Worm (Caenorhabditis elegans) whole organism, late embryonic: ENCODE measurements around the gene gos-28.

Experiments
- K09A11.1 ChIP-seq: sonication (generic microtip); optimal IDR thresholded peaks from 2 replicates; lab custom pipeline; 2017; ENCODE audit warnings: antibody characterized with exemption, mild to moderate bottlenecking, missing genetic modification characterization, missing compliant biosample characterization; ENCODE audit not compliant: insufficient read depth
- T23F11.4 ChIP-seq: fragments of 200-800 bp; sonication (Bioruptor generic); optimal IDR thresholded peaks from 2 replicates; lab custom pipeline; 2018; ENCODE audit warnings: mild to moderate bottlenecking, missing genetic modification characterization, missing compliant biosample characterization
- Y22D7AL.16 ChIP-seq: sonication (generic microtip); optimal IDR thresholded peaks from 2 replicates; lab custom pipeline; 2016; ENCODE audit warnings: missing genetic modification characterization, missing compliant biosample characterization
- ahr-1 ChIP-seq: sonication (generic microtip); optimal IDR thresholded peaks from 2 replicates; lab custom pipeline; 2016; ENCODE audit warnings: missing genetic modification characterization, missing compliant biosample characterization
- ama-1 ChIP-seq: fragments of 150-350 bp; optimal IDR thresholded peaks from 2 replicates; lab custom pipeline; 2014
- ceh-14 ChIP-seq: sonication (generic microtip); optimal IDR thresholded peaks from 2 replicates; lab custom pipeline; 2016; ENCODE audit warnings: missing genotype, missing genetic modification characterization, missing compliant biosample characterization
- ceh-2 ChIP-seq: sonication (generic microtip); optimal IDR thresholded peaks from 2 replicates; lab custom pipeline; 2016; ENCODE audit warnings: missing genotype, missing genetic modification characterization, missing compliant biosample characterization
- ceh-34 ChIP-seq: sonication (generic microtip); optimal IDR thresholded peaks from 2 replicates; lab custom pipeline; 2016; ENCODE audit warnings: mild to moderate bottlenecking, missing genetic modification characterization, missing compliant biosample characterization
- ceh-6 ChIP-seq: fragments of 200-800 bp; sonication (Bioruptor generic); optimal IDR thresholded peaks from 2 replicates; lab custom pipeline; 2018; ENCODE audit warnings: mild to moderate bottlenecking, missing genetic modification characterization, missing compliant biosample characterization
- ceh-9 ChIP-seq: sonication (generic microtip); optimal IDR thresholded peaks from 2 replicates; lab custom pipeline; 2016; ENCODE audit warnings: mild to moderate bottlenecking, missing genetic modification characterization, inconsistent platforms, missing compliant biosample characterization
- che-1 ChIP-seq: sonication (generic microtip); optimal IDR thresholded peaks from 2 replicates; lab custom pipeline; 2016; ENCODE audit warnings: mild to moderate bottlenecking, missing genetic modification characterization, missing compliant biosample characterization
- elt-2 ChIP-seq: sonication (generic microtip); optimal IDR thresholded peaks from 2 replicates; lab custom pipeline; 2016; ENCODE audit warnings: missing genetic modification reagents, missing genetic modification characterization, missing compliant biosample characterization
- elt-4 ChIP-seq: sonication (generic microtip); optimal IDR thresholded peaks from 2 replicates; lab custom pipeline; 2016; ENCODE audit warnings: missing genetic modification characterization, missing compliant biosample characterization
- ets-4 ChIP-seq: sonication (generic microtip); optimal IDR thresholded peaks from 2 replicates; lab custom pipeline; 2016; ENCODE audit warnings: missing genetic modification characterization, missing compliant biosample characterization
- fkh-10 ChIP-seq: fragments of 150-350 bp; optimal IDR thresholded peaks from 2 replicates; lab custom pipeline; 2014; ENCODE audit warnings: missing biosample characterization, missing genetic modification reagents, missing genetic modification characterization
- hlh-30 ChIP-seq: sonication (generic microtip); optimal IDR thresholded peaks from 2 replicates; lab custom pipeline; 2017; ENCODE audit warnings: antibody characterized with exemption, missing genetic modification characterization, missing compliant biosample characterization; ENCODE audit not compliant: insufficient read depth
- lim-6 ChIP-seq: sonication (generic microtip); optimal IDR thresholded peaks from 2 replicates; lab custom pipeline; 2016; ENCODE audit warnings: missing genetic modification characterization, missing compliant biosample characterization
- lin-11 ChIP-seq: fragments of 200-800 bp; sonication (Bioruptor generic); optimal IDR thresholded peaks from 2 replicates; lab custom pipeline; 2018; ENCODE audit warnings: mild to moderate bottlenecking, missing genetic modification characterization, missing compliant biosample characterization
- madf-2 ChIP-seq: sonication (generic microtip); optimal IDR thresholded peaks from 2 replicates; lab custom pipeline; 2017; ENCODE audit warnings: missing genetic modification characterization, missing compliant biosample characterization
- nhr-11 ChIP-seq: fragments of 150-350 bp; optimal IDR thresholded peaks from 2 replicates; lab custom pipeline; 2014; ENCODE audit warnings: missing biosample characterization, missing genetic modification characterization
- odd-2 ChIP-seq: sonication (generic microtip); optimal IDR thresholded peaks from 2 replicates; lab custom pipeline; 2017; ENCODE audit warnings: antibody characterized with exemption, mild to moderate bottlenecking, missing genetic modification characterization, missing compliant biosample characterization
- pax-1 ChIP-seq: fragments of 150-350 bp; optimal IDR thresholded peaks from 2 replicates; lab custom pipeline; 2014; ENCODE audit warnings: missing biosample characterization, missing genetic modification characterization
- pha-4 ChIP-seq: fragments of 150-350 bp; optimal IDR thresholded peaks from 2 replicates; lab custom pipeline; 2018; ENCODE audit warnings: missing biosample characterization, missing genetic modification reagents, missing genetic modification characterization
- ref-2 ChIP-seq: sonication (generic microtip); optimal IDR thresholded peaks from 2 replicates; lab custom pipeline; 2016; ENCODE audit warnings: missing genetic modification characterization, missing compliant biosample characterization
- rnt-1 ChIP-seq: sonication (generic microtip); optimal IDR thresholded peaks from 2 replicates; lab custom pipeline; 2016; ENCODE audit warnings: missing genetic modification characterization, missing compliant biosample characterization
- syd-9 ChIP-seq: sonication (generic microtip); optimal IDR thresholded peaks from 2 replicates; lab custom pipeline; 2016; ENCODE audit warnings: mild to moderate bottlenecking, missing genetic modification characterization, moderate library complexity, missing compliant biosample characterization
- unc-3 ChIP-seq, 2 experiments: fragments of 200-800 bp in 1 of 2; sonication (Bioruptor generic) in 1 of 2; sonication (generic microtip) in 1 of 2; conservative IDR thresholded peaks in 1 of 2; optimal IDR thresholded peaks in 1 of 2; 2 replicates each; pipeline versions ENCODE4 v1.3.6 to Lab custom; 2016 to 2022; ENCODE audit warnings: missing compliant biosample characterization in 2 of 2, missing genetic modification characterization in 2 of 2, missing genetic modification reagents in 1 of 2
- unc-42 ChIP-seq: sonication (generic microtip); optimal IDR thresholded peaks from 2 replicates; lab custom pipeline; 2016; ENCODE audit warnings: missing genotype, missing genetic modification characterization, missing compliant biosample characterization
- unc-55 ChIP-seq: sonication (generic microtip); optimal IDR thresholded peaks from 2 replicates; lab custom pipeline; 2017; ENCODE audit warnings: missing biosample characterization, missing genetic modification reagents, missing genetic modification characterization
- unc-86 ChIP-seq: sonication (generic microtip); optimal IDR thresholded peaks from 2 replicates; lab custom pipeline; 2016; ENCODE audit warnings: missing genetic modification characterization, missing compliant biosample characterization

The gos-28 gene

ce11 chrIII:7365602-7366001 lies 16.6 kb upstream of the gos-28 start, which contains the start of gene F08F8.11:
TSS of gene F08F8.11 (plus strand) at chrIII:7365902.
- TF ChIP-seq K09A11.1 (tag; lab: Kevin White, UChicago) (no peak), ets-4 (no peak), lin-11 (tag; lab: Kevin White, UChicago) (no peak), lim-6 (tag; lab: Kevin White, UChicago) (no peak), fkh-10 (GFP tag; lab: Kevin White, UChicago) (no peak), Y22D7AL.16 (tag; lab: Kevin White, UChicago) (no peak), nhr-11 (tag; lab: Kevin White, UChicago) (no peak), odd-2 (no peak), rnt-1 (no peak)

- peak; percentile 55 for TF ChIP-seq unc-42 (tag; lab: Kevin White, UChicago)
- TF ChIP-seq unc-86 (tag; lab: Kevin White, UChicago), result no peak
These were observed 10.1 kb upstream of the gos-28 start, which contains the start of the genes eco-1 and hmgr-1 for ce11 chrIII:7359037-7359548. TSS of gene eco-1 (minus strand) at chrIII:7359095. TSS of gene hmgr-1 (plus strand) at chrIII:7359498.

ce11 chrIII:7358627-7359026 lies 9.7 kb upstream of the gos-28 start:
- TF ChIP-seq pax-1 (tag; lab: Kevin White, UChicago) (no peak), ets-4 (no peak)
- TF ChIP-seq, all 69 proteins: peak for 0

ce11 chrIII:7357356-7357755 lies 8.4 kb upstream of the gos-28 start, which contains the start of gene F08F8.10:
TSS of gene F08F8.10 (minus strand) at chrIII:7357393.
- TF ChIP-seq ceh-34 (no peak), hlh-30 (tag; lab: Kevin White, UChicago) (peak; percentile 62), madf-2 (tag; lab: Kevin White, UChicago) (no peak), unc-55 (GFP tag; lab: Kevin White, UChicago) (peak; percentile 30), nhr-11 (tag; lab: Kevin White, UChicago) (no peak), T23F11.4 (GFP tag; lab: Kevin White, UChicago) (no peak), K09A11.1 (tag; lab: Kevin White, UChicago) (no peak), unc-86 (tag; lab: Kevin White, UChicago) (peak; percentile 78), ahr-1 (tag; lab: Kevin White, UChicago) (no peak), elt-2 (tag; lab: Kevin White, UChicago) (peak; percentile 7), Y22D7AL.16 (tag; lab: Kevin White, UChicago) (no peak)

ce11 chrIII:7353871-7354270 lies 4.9 kb upstream of the gos-28 start, which contains the start of gene F08F8.9:
TSS of gene F08F8.9 (minus strand) at chrIII:7353971.
- no peak for TF ChIP-seq elt-4 (tag; lab: Kevin White, UChicago)
- no peak for TF ChIP-seq ceh-2 (tag; lab: Kevin White, UChicago)
- no peak for TF ChIP-seq syd-9 (tag; lab: Kevin White, UChicago)
- TF ChIP-seq ref-2 (tag; lab: Kevin White, UChicago), result no peak
- TF ChIP-seq ceh-6 (GFP tag; lab: Kevin White, UChicago), result no peak
- no peak for TF ChIP-seq ahr-1 (tag; lab: Kevin White, UChicago)

ce11 chrIII:7347049-7347448 lies 1.9 kb downstream of the gos-28 start, which contains the start of gene F08F8.7:
TSS of gene F08F8.7 (minus strand) at chrIII:7347149.
- TF ChIP-seq ceh-14 (no peak), che-1 (tag; lab: Kevin White, UChicago) (no peak), pha-4 (tag; lab: Kevin White, UChicago) (no peak), lin-11 (tag; lab: Kevin White, UChicago) (no peak), unc-3 (GFP tag; conservative IDR thresholded peaks at IDR 0.05; lab: Robert Waterston, UW) (no peak), unc-3 (tag; optimal IDR thresholded peaks at IDR 0.05; lab: Kevin White, UChicago) (no peak), syd-9 (tag; lab: Kevin White, UChicago) (no peak), ceh-9 (tag; lab: Kevin White, UChicago) (no peak), ama-1 (no peak)
- TF ChIP-seq, all 69 proteins: peak for 0
